Worm (Caenorhabditis elegans): Measurements from ENCODE around the gene cdd-1.

Gene cdd-1

DNA sequence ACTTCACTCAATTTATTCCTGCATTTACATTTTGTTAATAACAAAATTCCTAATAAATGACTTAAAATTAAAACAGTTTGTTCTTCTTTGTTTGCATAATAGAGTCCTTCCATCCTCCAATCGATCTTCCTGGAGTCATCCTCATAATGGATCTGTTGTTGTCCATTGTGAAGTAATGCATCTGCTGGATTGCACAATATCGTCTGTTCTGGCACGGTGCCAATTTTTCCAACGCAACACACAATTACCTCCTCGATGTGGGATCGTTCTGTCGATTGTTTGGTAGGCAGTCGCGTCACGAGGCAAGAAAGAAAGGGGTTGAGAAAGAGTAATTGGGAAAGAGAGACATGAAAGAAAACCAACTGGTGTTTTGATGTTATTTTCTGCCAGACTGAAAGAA is 50.9 kb downstream of the cdd-1 start:
- TF ChIP-seq ZK546.5 (tag; optimal IDR thresholded peaks at IDR 0.05) = no peak
- TF ChIP-seq egl-5 (tag; optimal IDR thresholded peaks at IDR 0.05) = peak; percentile 52
- TF ChIP-seq lin-39 (tag; optimal IDR thresholded peaks at IDR 0.05) = peak; percentile 32
- TF ChIP-seq pha-4 (tag; optimal IDR thresholded peaks at IDR 0.05) = peak; percentile 25

DNA sequence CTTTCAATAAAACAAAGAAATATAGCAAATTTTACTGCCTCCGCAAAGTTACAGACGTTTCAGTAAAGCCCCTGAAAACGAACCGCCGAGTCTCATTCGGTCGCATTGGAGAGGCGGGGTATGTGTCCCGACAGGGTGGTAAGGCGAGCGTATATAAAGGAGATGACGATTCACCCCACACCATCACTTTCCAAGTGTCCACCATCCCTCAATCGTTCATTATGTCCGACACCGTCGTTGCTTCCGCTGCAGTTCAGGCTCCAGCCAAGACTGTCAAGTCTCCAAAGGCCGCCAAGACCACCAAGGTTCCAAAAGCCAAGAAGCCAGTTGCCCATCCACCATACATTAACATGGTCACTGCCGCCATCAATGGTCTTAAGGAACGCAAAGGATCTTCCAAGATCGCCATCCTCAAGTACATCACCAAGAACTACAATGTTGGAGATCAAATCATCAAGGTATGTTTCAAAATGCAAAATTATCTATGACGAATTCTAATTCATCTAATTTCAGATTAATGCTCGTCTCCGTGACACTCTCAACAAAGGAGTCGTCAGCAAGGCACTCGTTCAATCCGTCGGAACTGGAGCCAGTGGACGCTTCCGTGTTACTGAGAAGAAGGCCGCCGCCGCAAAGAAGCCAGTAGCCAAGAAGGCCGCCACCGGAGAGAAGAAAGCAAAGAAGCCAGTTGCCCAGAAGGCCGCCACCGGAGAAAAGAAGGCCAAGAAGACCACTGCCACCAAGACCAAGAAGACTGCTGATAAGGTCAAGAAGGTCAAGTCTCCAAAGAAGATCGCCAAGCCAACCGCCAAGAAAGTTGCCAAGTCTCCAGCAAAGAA is 51.8 kb downstream of the cdd-1 start, which contains the start of gene hil-3:
Gene hil-3, plus strand, starts transcription at position 195 of the 839 bp plus-strand sequence.
- TF ChIP-seq elt-3 (tag; optimal IDR thresholded peaks at IDR 0.05) = no peak
- peak; percentile 20 for TF ChIP-seq sea-2 (GFP tag; optimal IDR thresholded peaks at IDR 0.05)
- TF ChIP-seq jun-1 (tag; optimal IDR thresholded peaks at IDR 0.05) = no peak
- no peak for TF ChIP-seq zag-1 (tag; optimal IDR thresholded peaks at IDR 0.05)
- TF ChIP-seq ama-1 (optimal IDR thresholded peaks at IDR 0.05) = peak; percentile 14
- no peak for TF ChIP-seq aly-2 (tag; optimal IDR thresholded peaks at IDR 0.05)
- TF ChIP-seq nhr-76 (tag; optimal IDR thresholded peaks at IDR 0.05) = no peak
- peak; percentile 56 for TF ChIP-seq lin-39 (tag; optimal IDR thresholded peaks at IDR 0.05)
- TF ChIP-seq lin-15B (tag; optimal IDR thresholded peaks at IDR 0.05) = no peak
- peak; percentile 12 for TF ChIP-seq pha-4 (tag; optimal IDR thresholded peaks at IDR 0.05)
- TF ChIP-seq egl-27 (tag; optimal IDR thresholded peaks at IDR 0.05) = no peak
- TF ChIP-seq nfya-1 (tag; optimal IDR thresholded peaks at IDR 0.05; ENCODE audit: insufficient read depth) = peak; percentile 34

Measured in whole organism, L3 larva.